Fruit fly (Drosophila melanogaster) whole organism, adult: ENCODE results near the gene Mps1.

ENCODE experiments used
- CG11617 ChIP-seq: fragments of 200-800 bp; sonication (Bioruptor generic); optimal IDR thresholded peaks from 2 replicates; lab custom pipeline; 2017; ENCODE audit warnings: mild to moderate bottlenecking, missing biosample characterization, missing genetic modification reagents, missing genetic modification characterization
- CG12768 ChIP-seq: fragments of 200-800 bp; sonication (Bioruptor generic); optimal IDR thresholded peaks from 2 replicates; lab custom pipeline; 2017; ENCODE audit warnings: missing biosample characterization, missing genetic modification characterization, mild to moderate bottlenecking, moderate library complexity, missing genetic modification reagents
- CG14711 ChIP-seq: fragments of 200-800 bp; sonication (Bioruptor generic); optimal IDR thresholded peaks from 2 replicates; lab custom pipeline; 2018; ENCODE audit warnings: missing biosample characterization, mild to moderate bottlenecking, missing genetic modification characterization, moderate library complexity
- CG1620 ChIP-seq: fragments of 200-800 bp; sonication (Bioruptor generic); optimal IDR thresholded peaks from 2 replicates; lab custom pipeline; 2016; ENCODE audit warnings: missing biosample characterization, missing genetic modification characterization
- CG33017 ChIP-seq: fragments of 200-800 bp; sonication (Bioruptor generic); optimal IDR thresholded peaks from 2 replicates; lab custom pipeline; 2018; ENCODE audit warnings: missing biosample characterization, mild to moderate bottlenecking, missing genetic modification characterization, moderate library complexity
- CG5204 ChIP-seq: fragments of 200-800 bp; sonication (Bioruptor generic); optimal IDR thresholded peaks from 2 replicates; lab custom pipeline; 2016; ENCODE audit warnings: missing biosample characterization, missing genetic modification characterization
- CG7045 ChIP-seq: fragments of 200-800 bp; sonication (Bioruptor generic); optimal IDR thresholded peaks from 2 replicates; lab custom pipeline; 2017; ENCODE audit warnings: missing biosample characterization, mild to moderate bottlenecking, missing genetic modification characterization
- CG7101 ChIP-seq: fragments of 200-800 bp; sonication (Bioruptor generic); optimal IDR thresholded peaks from 2 replicates; lab custom pipeline; 2018; ENCODE audit warnings: missing biosample characterization, mild to moderate bottlenecking, missing genetic modification characterization, moderate library complexity
- Clk ChIP-seq: fragments of 200-800 bp; sonication (Bioruptor generic); optimal IDR thresholded peaks from 2 replicates; lab custom pipeline; 2017; ENCODE audit warnings: missing biosample characterization, missing genetic modification characterization
- Crg-1 ChIP-seq: fragments of 200-800 bp; sonication (Bioruptor generic); optimal IDR thresholded peaks from 2 replicates; lab custom pipeline; 2016; ENCODE audit warnings: missing biosample characterization, missing genetic modification characterization
- Hr96 ChIP-seq: fragments of 200-800 bp; sonication (Bioruptor generic); optimal IDR thresholded peaks from 2 replicates; lab custom pipeline; 2016; ENCODE audit warnings: missing biosample characterization, missing genetic modification characterization
- Mnt ChIP-seq: fragments of 200-800 bp; sonication (Bioruptor generic); optimal IDR thresholded peaks from 2 replicates; lab custom pipeline; 2016; ENCODE audit warnings: missing biosample characterization, mild to moderate bottlenecking, missing genetic modification characterization
- bab1 ChIP-seq: fragments of 200-800 bp; sonication (Bioruptor generic); optimal IDR thresholded peaks from 3 replicates; lab custom pipeline; 2019; ENCODE audit warnings: missing biosample characterization, mild to moderate bottlenecking, missing genetic modification characterization, moderate library complexity
- cic ChIP-seq: fragments of 200-800 bp; sonication (Bioruptor generic); optimal IDR thresholded peaks from 2 replicates; lab custom pipeline; 2017; ENCODE audit warnings: missing biosample characterization, mild to moderate bottlenecking, missing genetic modification characterization, moderate library complexity
- cnc ChIP-seq, 2 experiments: fragments of >200 bp; optimal IDR thresholded peaks; 2 replicates each; lab custom pipeline; 2017
- kay ChIP-seq: fragments of 200-800 bp; sonication (Bioruptor generic); peaks from one replicate; lab custom pipeline; 2016; ENCODE audit warnings: missing biosample characterization, missing genetic modification characterization, borderline replicate concordance
- ovo ChIP-seq: fragments of 200-800 bp; sonication (Bioruptor generic); optimal IDR thresholded peaks from 2 replicates; lab custom pipeline; 2016; ENCODE audit warnings: missing biosample characterization, missing genetic modification characterization
- pad ChIP-seq: fragments of 200-800 bp; sonication (Bioruptor generic); optimal IDR thresholded peaks from 3 replicates; lab custom pipeline; 2017; ENCODE audit warnings: missing biosample characterization, missing genetic modification characterization, mild to moderate bottlenecking, moderate library complexity, missing genetic modification reagents
- tj ChIP-seq: fragments of 200-800 bp; sonication (Bioruptor generic); optimal IDR thresholded peaks from 3 replicates; lab custom pipeline; 2017; ENCODE audit warnings: missing biosample characterization, mild to moderate bottlenecking, missing genetic modification characterization, moderate library complexity
- toe ChIP-seq: fragments of 200-800 bp; sonication (Bioruptor generic); optimal IDR thresholded peaks from 2 replicates; lab custom pipeline; 2016; ENCODE audit warnings: missing biosample characterization, missing genetic modification characterization

Gene Mps1

DNA sequence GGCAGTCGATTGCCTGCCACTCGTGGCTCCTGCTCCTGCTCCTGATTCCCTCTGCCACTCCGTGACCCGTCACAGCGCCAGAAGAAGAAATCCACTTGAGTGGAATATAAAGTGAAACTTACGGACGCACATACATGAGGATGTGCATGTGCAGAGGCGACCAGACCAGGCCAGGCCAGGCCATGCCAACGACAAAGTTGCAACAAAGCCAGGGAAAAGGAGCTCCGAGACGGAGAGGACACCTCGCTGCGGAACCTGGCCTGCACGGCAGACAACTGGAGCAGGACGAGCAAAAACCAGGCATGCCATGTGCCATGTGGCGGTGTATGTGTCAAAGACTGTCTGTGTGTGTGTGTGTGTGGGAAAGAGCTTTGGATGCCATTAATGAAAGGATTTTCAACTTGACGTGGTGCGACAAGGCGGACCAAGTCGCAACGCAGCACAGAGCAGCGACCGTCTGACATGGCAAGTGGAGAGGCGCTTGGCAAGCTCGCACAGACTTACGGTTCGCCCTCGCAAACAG is 38.6 kb downstream of the Mps1 start:
- TF ChIP-seq CG5204 (GFP tag; lab: Kevin White, UChicago) (no peak), CG12768 (GFP tag; lab: Kevin White, UChicago) (no peak), toe (no peak), cnc (optimal IDR thresholded peaks at IDR 0.05; lab: Kevin White, UChicago) (no peak), bab1 (no peak), Clk (GFP tag; lab: Kevin White, UChicago) (no peak), CG1620 (no peak), Mnt (GFP tag; lab: Kevin White, UChicago) (no peak), tj (GFP tag; lab: Kevin White, UChicago) (no peak), CG7101 (no peak), Hr96 (GFP tag; lab: Kevin White, UChicago) (no peak), CG33017 (tag; lab: Kevin White, UChicago) (no peak), pad (no peak), CG11617 (no peak), kay (GFP tag; lab: Kevin White, UChicago) (no peak), cic (GFP tag; lab: Kevin White, UChicago) (no peak), ovo (GFP tag; lab: Kevin White, UChicago) (no peak), Crg-1 (GFP tag; lab: Kevin White, UChicago) (no peak)

dm6 chr3R:17710418-17710817 is 39.3 kb downstream of the Mps1 start:
- TF ChIP-seq Crg-1 (GFP tag; lab: Kevin White, UChicago) (no peak), bab1 (no peak), CG12768 (GFP tag; lab: Kevin White, UChicago) (no peak), cic (GFP tag; lab: Kevin White, UChicago) (no peak), CG1620 (no peak), CG33017 (tag; lab: Kevin White, UChicago) (no peak), tj (GFP tag; lab: Kevin White, UChicago) (no peak), pad (no peak), CG7101 (no peak), kay (GFP tag; lab: Kevin White, UChicago) (no peak), Mnt (GFP tag; lab: Kevin White, UChicago) (no peak), CG7045 (GFP tag; lab: Kevin White, UChicago) (no peak), ovo (GFP tag; lab: Kevin White, UChicago) (no peak), CG5204 (GFP tag; lab: Kevin White, UChicago) (no peak), CG14711 (tag; lab: Kevin White, UChicago) (no peak)

DNA sequence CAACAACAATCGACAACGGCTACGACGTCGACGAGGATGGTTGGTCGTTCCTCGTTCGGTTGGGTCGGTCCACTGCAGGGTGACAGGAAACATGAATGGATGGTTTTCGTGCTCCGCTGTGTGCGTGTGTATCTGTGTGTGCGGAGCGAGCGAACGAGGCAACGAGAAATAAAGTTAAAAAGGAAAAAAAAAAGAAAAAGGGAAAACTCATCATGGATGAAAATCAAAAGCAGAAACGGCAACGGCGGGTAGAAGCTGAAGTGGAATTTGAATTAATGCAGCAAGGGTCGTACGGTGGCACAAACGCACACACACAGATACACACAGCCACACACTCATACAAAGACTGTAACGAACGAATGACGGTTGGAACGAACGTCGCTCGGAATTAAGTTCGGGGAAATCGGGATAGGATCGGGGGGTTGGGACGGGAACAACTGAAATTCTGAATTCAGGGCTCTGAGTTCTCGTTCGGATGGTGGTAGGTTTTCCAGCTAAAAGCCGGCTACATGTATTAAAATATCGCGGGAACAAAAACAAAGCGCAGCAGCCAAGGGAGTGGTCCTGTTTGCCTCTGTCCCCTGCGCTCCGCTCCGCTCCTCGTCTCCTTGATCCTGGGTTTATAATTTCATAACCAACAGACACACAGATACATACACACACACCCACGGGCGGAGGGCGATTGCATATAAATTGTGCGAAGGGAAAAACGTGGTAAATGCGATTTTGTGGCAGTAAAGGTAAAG is 40.0 kb downstream of the Mps1 start:
- TF ChIP-seq pad (no peak), CG5204 (GFP tag; lab: Kevin White, UChicago) (no peak), ovo (GFP tag; lab: Kevin White, UChicago) (no peak), CG7101 (no peak), tj (GFP tag; lab: Kevin White, UChicago) (no peak)

dm6 chr3R:17711646-17711975 is 40.5 kb downstream of the Mps1 start:
- TF ChIP-seq Hr96 (GFP tag; lab: Kevin White, UChicago) (no peak), CG33017 (tag; lab: Kevin White, UChicago) (no peak)

dm6 chr3R:17712623-17713521 is 41.8 kb downstream of the Mps1 start:
- TF ChIP-seq cic (GFP tag; lab: Kevin White, UChicago) (peak; percentile 27), CG1620 (no peak), CG5204 (GFP tag; lab: Kevin White, UChicago) (no peak), tj (GFP tag; lab: Kevin White, UChicago) (peak; percentile 56), cnc (optimal IDR thresholded peaks at IDR 0.05; lab: Kevin White, UChicago) (no peak), CG12768 (GFP tag; lab: Kevin White, UChicago) (peak; percentile 28), pad (peak; percentile 82), Clk (GFP tag; lab: Kevin White, UChicago) (no peak), ovo (GFP tag; lab: Kevin White, UChicago) (peak; percentile 29), CG14711 (tag; lab: Kevin White, UChicago) (no peak), Hr96 (GFP tag; lab: Kevin White, UChicago) (no peak)

dm6 chr3R:17714370-17714769 is 43.3 kb downstream of the Mps1 start:
- TF ChIP-seq CG33017 (tag; lab: Kevin White, UChicago) (no peak), cic (GFP tag; lab: Kevin White, UChicago) (peak; percentile 33), kay (GFP tag; lab: Kevin White, UChicago) (no peak), Mnt (GFP tag; lab: Kevin White, UChicago) (no peak), tj (GFP tag; lab: Kevin White, UChicago) (peak; percentile 56), CG14711 (tag; lab: Kevin White, UChicago) (peak; percentile 58), ovo (GFP tag; lab: Kevin White, UChicago) (peak; percentile 53)
